Fruit fly (Drosophila melanogaster) whole organism, adult: ENCODE measurements around the gene Pfrx.
A peak's percentile ranks its signal among the peaks of the same experiment; 100 is the strongest.

Source experiments
- CG11617 ChIP-seq: fragments of 200-800 bp; sonication (Bioruptor generic); optimal IDR thresholded peaks from 2 replicates; lab custom pipeline; 2017; ENCODE audit warnings: mild to moderate bottlenecking, missing biosample characterization, missing genetic modification reagents, missing genetic modification characterization
- CG12768 ChIP-seq: fragments of 200-800 bp; sonication (Bioruptor generic); optimal IDR thresholded peaks from 2 replicates; lab custom pipeline; 2017; ENCODE audit warnings: missing biosample characterization, missing genetic modification characterization, mild to moderate bottlenecking, moderate library complexity, missing genetic modification reagents
- CG14711 ChIP-seq: fragments of 200-800 bp; sonication (Bioruptor generic); optimal IDR thresholded peaks from 2 replicates; lab custom pipeline; 2018; ENCODE audit warnings: missing biosample characterization, mild to moderate bottlenecking, missing genetic modification characterization, moderate library complexity
- CG1620 ChIP-seq: fragments of 200-800 bp; sonication (Bioruptor generic); optimal IDR thresholded peaks from 2 replicates; lab custom pipeline; 2016; ENCODE audit warnings: missing biosample characterization, missing genetic modification characterization
- CG33017 ChIP-seq: fragments of 200-800 bp; sonication (Bioruptor generic); optimal IDR thresholded peaks from 2 replicates; lab custom pipeline; 2018; ENCODE audit warnings: missing biosample characterization, mild to moderate bottlenecking, missing genetic modification characterization, moderate library complexity
- CG5204 ChIP-seq: fragments of 200-800 bp; sonication (Bioruptor generic); optimal IDR thresholded peaks from 2 replicates; lab custom pipeline; 2016; ENCODE audit warnings: missing biosample characterization, missing genetic modification characterization
- CG7045 ChIP-seq: fragments of 200-800 bp; sonication (Bioruptor generic); optimal IDR thresholded peaks from 2 replicates; lab custom pipeline; 2017; ENCODE audit warnings: missing biosample characterization, mild to moderate bottlenecking, missing genetic modification characterization
- CG7101 ChIP-seq: fragments of 200-800 bp; sonication (Bioruptor generic); optimal IDR thresholded peaks from 2 replicates; lab custom pipeline; 2018; ENCODE audit warnings: missing biosample characterization, mild to moderate bottlenecking, missing genetic modification characterization, moderate library complexity
- Clk ChIP-seq: fragments of 200-800 bp; sonication (Bioruptor generic); optimal IDR thresholded peaks from 2 replicates; lab custom pipeline; 2017; ENCODE audit warnings: missing biosample characterization, missing genetic modification characterization
- Crg-1 ChIP-seq: fragments of 200-800 bp; sonication (Bioruptor generic); optimal IDR thresholded peaks from 2 replicates; lab custom pipeline; 2016; ENCODE audit warnings: missing biosample characterization, missing genetic modification characterization
- Hr96 ChIP-seq: fragments of 200-800 bp; sonication (Bioruptor generic); optimal IDR thresholded peaks from 2 replicates; lab custom pipeline; 2016; ENCODE audit warnings: missing biosample characterization, missing genetic modification characterization
- Mnt ChIP-seq: fragments of 200-800 bp; sonication (Bioruptor generic); optimal IDR thresholded peaks from 2 replicates; lab custom pipeline; 2016; ENCODE audit warnings: missing biosample characterization, mild to moderate bottlenecking, missing genetic modification characterization
- bab1 ChIP-seq: fragments of 200-800 bp; sonication (Bioruptor generic); optimal IDR thresholded peaks from 3 replicates; lab custom pipeline; 2019; ENCODE audit warnings: missing biosample characterization, mild to moderate bottlenecking, missing genetic modification characterization, moderate library complexity
- cic ChIP-seq: fragments of 200-800 bp; sonication (Bioruptor generic); optimal IDR thresholded peaks from 2 replicates; lab custom pipeline; 2017; ENCODE audit warnings: missing biosample characterization, mild to moderate bottlenecking, missing genetic modification characterization, moderate library complexity
- cnc ChIP-seq, 2 experiments: fragments of >200 bp; optimal IDR thresholded peaks; 2 replicates each; lab custom pipeline; 2017
- kay ChIP-seq: fragments of 200-800 bp; sonication (Bioruptor generic); peaks from one replicate; lab custom pipeline; 2016; ENCODE audit warnings: missing biosample characterization, missing genetic modification characterization, borderline replicate concordance
- ovo ChIP-seq: fragments of 200-800 bp; sonication (Bioruptor generic); optimal IDR thresholded peaks from 2 replicates; lab custom pipeline; 2016; ENCODE audit warnings: missing biosample characterization, missing genetic modification characterization
- pad ChIP-seq: fragments of 200-800 bp; sonication (Bioruptor generic); optimal IDR thresholded peaks from 3 replicates; lab custom pipeline; 2017; ENCODE audit warnings: missing biosample characterization, missing genetic modification characterization, mild to moderate bottlenecking, moderate library complexity, missing genetic modification reagents
- tj ChIP-seq: fragments of 200-800 bp; sonication (Bioruptor generic); optimal IDR thresholded peaks from 3 replicates; lab custom pipeline; 2017; ENCODE audit warnings: missing biosample characterization, mild to moderate bottlenecking, missing genetic modification characterization, moderate library complexity
- toe ChIP-seq: fragments of 200-800 bp; sonication (Bioruptor generic); optimal IDR thresholded peaks from 2 replicates; lab custom pipeline; 2016; ENCODE audit warnings: missing biosample characterization, missing genetic modification characterization

The Pfrx gene

DNA sequence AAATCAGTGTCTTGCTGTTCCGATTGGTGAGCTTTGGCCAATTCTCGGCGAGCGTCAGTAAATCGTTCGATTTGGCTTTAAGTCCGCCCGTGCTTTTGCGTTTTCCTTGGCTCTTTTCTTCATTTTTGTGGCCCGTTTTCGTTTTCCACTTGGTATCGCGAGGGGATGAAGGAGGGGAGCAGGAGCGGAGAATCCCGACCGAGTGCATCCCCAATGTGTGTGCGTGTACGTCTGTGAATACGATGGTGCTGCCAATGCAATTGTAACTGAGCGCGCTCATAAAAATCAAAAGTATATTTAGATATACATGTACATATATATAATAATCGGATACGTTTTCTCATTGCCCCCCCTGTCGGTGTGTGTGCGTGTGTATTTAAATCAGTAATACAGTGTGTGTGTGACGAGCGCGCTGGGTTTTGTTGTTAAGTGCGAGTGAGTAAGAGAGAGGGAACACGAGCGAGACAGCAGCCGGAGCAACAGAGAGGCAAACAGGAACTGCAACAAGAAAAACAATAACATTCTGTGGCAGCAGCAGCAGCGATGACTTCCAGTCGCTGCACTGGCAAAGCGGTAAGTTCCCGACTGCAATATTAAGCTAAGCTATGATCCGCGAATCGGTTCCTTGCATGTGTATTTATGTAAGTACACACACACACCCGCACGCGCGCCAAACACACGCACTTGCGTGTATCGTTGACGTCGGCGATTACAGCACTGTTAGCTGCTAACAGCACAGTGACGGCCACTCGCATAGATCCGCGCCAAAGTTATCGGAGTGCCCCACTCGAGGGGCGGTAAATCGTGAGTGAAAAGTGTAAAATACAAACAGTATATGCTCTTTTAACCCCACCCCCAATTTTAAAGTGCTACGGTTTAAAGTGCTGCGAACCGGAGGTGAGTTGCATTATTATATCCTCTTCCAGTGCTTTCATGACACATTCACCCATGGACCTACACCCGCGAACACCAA lies 592 bp downstream of the Pfrx start:
- no peak for TF ChIP-seq CG7045 (GFP tag; lab: Kevin White, UChicago)
- TF ChIP-seq ovo, result no peak
- TF ChIP-seq CG33017 (tag; lab: Kevin White, UChicago), result no peak
- no peak for TF ChIP-seq Hr96 (GFP tag; lab: Kevin White, UChicago)
- TF ChIP-seq Mnt (GFP tag; lab: Kevin White, UChicago), result peak; percentile 17
- no peak for TF ChIP-seq cic (GFP tag; lab: Kevin White, UChicago)
- TF ChIP-seq CG7101 (tag; lab: Kevin White, UChicago), result peak; percentile 30
- TF ChIP-seq Clk, result no peak
- no peak for TF ChIP-seq CG5204
- TF ChIP-seq CG1620 (GFP tag; lab: Kevin White, UChicago), result no peak
- peak; percentile 92 for TF ChIP-seq tj
- TF ChIP-seq CG14711 (tag; lab: Kevin White, UChicago), result no peak
- no peak for TF ChIP-seq Crg-1 (GFP tag; lab: Kevin White, UChicago)
- TF ChIP-seq CG11617 (GFP tag; lab: Kevin White, UChicago), result no peak
- no peak for TF ChIP-seq bab1 (GFP tag; lab: Kevin White, UChicago)
- TF ChIP-seq kay (GFP tag; lab: Kevin White, UChicago), result no peak
- peak; percentile 22 for TF ChIP-seq CG12768 (GFP tag; lab: Kevin White, UChicago)
- no peak for TF ChIP-seq pad (GFP tag; lab: Kevin White, UChicago)
- no peak for TF ChIP-seq cnc (optimal IDR thresholded peaks at IDR 0.05; lab: Kevin White, UChicago)
- TF ChIP-seq toe (GFP tag; lab: Kevin White, UChicago), result no peak

DNA sequence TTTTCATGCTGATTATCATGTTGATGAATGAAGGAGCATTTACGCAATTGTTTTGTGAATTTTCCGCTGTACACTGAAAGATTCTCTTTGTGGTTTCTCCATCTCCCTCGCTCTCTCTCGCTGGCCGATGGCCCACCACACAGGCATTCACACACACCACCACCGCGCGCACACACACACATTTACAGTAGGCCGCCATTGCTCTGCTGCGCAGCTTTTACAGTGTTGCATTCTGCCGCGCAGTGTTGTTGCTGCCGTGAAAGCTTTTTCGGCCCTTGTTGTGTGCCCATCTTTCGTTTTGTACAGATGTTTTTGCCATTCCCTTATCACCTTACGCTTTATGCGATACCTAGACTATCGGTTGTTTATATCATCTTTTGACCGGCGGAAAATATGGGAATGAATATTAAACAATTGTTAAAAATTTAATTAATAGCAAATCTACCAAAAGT lies 1.5 kb downstream of the Pfrx start:
- peak; percentile 77 for TF ChIP-seq Hr96 (GFP tag; lab: Kevin White, UChicago)
- peak; percentile 61 for TF ChIP-seq bab1 (GFP tag; lab: Kevin White, UChicago)
- TF ChIP-seq Clk, result no peak
- TF ChIP-seq Mnt (GFP tag; lab: Kevin White, UChicago), result peak; percentile 83
- TF ChIP-seq CG7045 (GFP tag; lab: Kevin White, UChicago), result no peak
- TF ChIP-seq Crg-1 (GFP tag; lab: Kevin White, UChicago), result peak; percentile 73
- TF ChIP-seq cnc (optimal IDR thresholded peaks at IDR 0.05; lab: Kevin White, UChicago), result no peak
- TF ChIP-seq pad (GFP tag; lab: Kevin White, UChicago), result peak; percentile 49
- no peak for TF ChIP-seq kay (GFP tag; lab: Kevin White, UChicago)
- no peak for TF ChIP-seq CG5204
- no peak for TF ChIP-seq tj
- TF ChIP-seq CG11617 (GFP tag; lab: Kevin White, UChicago), result peak; percentile 15
- TF ChIP-seq CG7101 (tag; lab: Kevin White, UChicago), result peak; percentile 55
- no peak for TF ChIP-seq CG33017 (tag; lab: Kevin White, UChicago)
- TF ChIP-seq CG1620 (GFP tag; lab: Kevin White, UChicago), result peak; percentile 47
- no peak for TF ChIP-seq CG12768 (GFP tag; lab: Kevin White, UChicago)
- peak; percentile 59 for TF ChIP-seq ovo
- TF ChIP-seq cic (GFP tag; lab: Kevin White, UChicago), result peak; percentile 58
- TF ChIP-seq CG14711 (tag; lab: Kevin White, UChicago), result peak; percentile 49
- TF ChIP-seq toe (GFP tag; lab: Kevin White, UChicago), result peak; percentile 25

DNA sequence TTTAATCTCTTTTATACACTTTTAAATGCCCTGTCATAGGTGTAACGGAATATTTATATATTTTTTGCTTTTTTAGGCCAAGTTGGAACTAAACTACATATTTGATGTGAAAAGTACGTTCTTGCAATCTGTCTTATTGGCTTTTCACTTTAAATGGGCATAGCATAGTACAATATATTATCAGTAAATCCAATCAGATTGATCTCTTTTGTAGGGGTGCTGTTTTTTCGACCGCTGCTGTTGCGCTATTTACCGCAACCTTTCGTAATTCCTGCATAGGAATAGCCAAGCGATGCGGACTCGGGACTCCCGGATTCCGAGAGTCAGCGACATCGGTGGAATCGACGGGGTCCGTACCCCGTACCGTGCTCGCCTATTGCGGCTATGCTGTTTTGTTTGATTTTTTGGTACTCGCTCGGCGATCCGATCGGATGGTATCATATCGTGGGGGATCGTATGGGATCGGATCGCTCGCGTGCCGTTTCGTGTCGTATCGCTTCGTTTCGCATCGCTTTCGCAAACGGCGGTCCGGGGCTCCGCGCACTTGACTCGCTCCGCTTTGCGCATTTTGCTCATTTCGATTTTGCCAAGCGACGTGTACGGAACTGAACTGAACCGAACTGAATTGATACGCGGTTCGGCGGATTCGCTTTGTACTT lies 2.6 kb downstream of the Pfrx start:
- TF ChIP-seq Crg-1 (GFP tag; lab: Kevin White, UChicago), result no peak
- no peak for TF ChIP-seq CG5204
- no peak for TF ChIP-seq CG7045 (GFP tag; lab: Kevin White, UChicago)
- TF ChIP-seq bab1 (GFP tag; lab: Kevin White, UChicago), result peak; percentile 42
- TF ChIP-seq Hr96 (GFP tag; lab: Kevin White, UChicago), result peak; percentile 49
- no peak for TF ChIP-seq cnc (optimal IDR thresholded peaks at IDR 0.05; lab: Kevin White, UChicago)
- TF ChIP-seq ovo, result peak; percentile 83
- peak; percentile 68 for TF ChIP-seq CG12768 (GFP tag; lab: Kevin White, UChicago)
- TF ChIP-seq cic (GFP tag; lab: Kevin White, UChicago), result peak; percentile 68
- TF ChIP-seq Clk, result no peak
- no peak for TF ChIP-seq pad (GFP tag; lab: Kevin White, UChicago)
- TF ChIP-seq tj, result peak; percentile 50
- peak; percentile 81 for TF ChIP-seq Mnt (GFP tag; lab: Kevin White, UChicago)
- no peak for TF ChIP-seq CG11617 (GFP tag; lab: Kevin White, UChicago)
- TF ChIP-seq CG7101 (tag; lab: Kevin White, UChicago), result peak; percentile 48
- no peak for TF ChIP-seq CG1620 (GFP tag; lab: Kevin White, UChicago)
- no peak for TF ChIP-seq toe (GFP tag; lab: Kevin White, UChicago)
- TF ChIP-seq CG33017 (tag; lab: Kevin White, UChicago), result peak; percentile 29
- no peak for TF ChIP-seq kay (GFP tag; lab: Kevin White, UChicago)
- no peak for TF ChIP-seq CG14711 (tag; lab: Kevin White, UChicago)

DNA sequence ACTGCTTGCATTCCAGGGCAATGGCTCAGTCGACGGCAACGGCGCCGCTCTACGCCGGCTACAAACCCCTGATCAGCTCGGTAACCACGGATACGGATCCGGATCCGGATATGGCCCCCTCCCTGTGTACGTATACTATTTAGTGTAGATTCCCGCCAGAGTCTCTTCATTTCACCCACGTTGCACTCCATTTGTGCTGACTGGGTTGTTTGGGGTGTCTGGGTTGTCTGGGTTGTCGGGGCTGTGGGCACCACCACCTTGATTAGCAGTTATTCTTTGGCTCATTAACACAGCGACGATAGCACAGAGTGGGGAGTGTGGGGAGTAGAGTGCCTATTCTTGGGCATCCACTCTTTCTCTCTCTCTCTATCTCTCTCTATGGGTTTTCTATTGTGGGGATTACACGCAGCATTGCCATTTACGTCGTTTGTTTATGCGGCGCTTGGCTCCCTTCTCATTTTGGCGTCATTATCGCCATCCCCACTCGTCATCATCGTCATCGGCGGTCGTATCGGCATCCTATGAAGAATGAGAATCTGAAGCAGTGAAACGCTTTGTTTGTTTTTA lies 3.5 kb downstream of the Pfrx start:
- TF ChIP-seq CG5204 (no peak), CG7101 (tag; lab: Kevin White, UChicago) (no peak), CG1620 (GFP tag; lab: Kevin White, UChicago) (no peak), CG11617 (GFP tag; lab: Kevin White, UChicago) (no peak), kay (GFP tag; lab: Kevin White, UChicago) (no peak), Hr96 (GFP tag; lab: Kevin White, UChicago) (no peak), Mnt (GFP tag; lab: Kevin White, UChicago) (no peak), Clk (no peak), pad (GFP tag; lab: Kevin White, UChicago) (peak; percentile 90), CG33017 (tag; lab: Kevin White, UChicago) (no peak), bab1 (GFP tag; lab: Kevin White, UChicago) (no peak), tj (peak; percentile 84), CG14711 (tag; lab: Kevin White, UChicago) (peak; percentile 83), ovo (no peak)
